Fruit fly (Drosophila melanogaster) whole organism, embryonic: ENCODE measurements around the gene ssp7.

Experiments used
- Abd-B ChIP-seq: fragments of 200-800 bp; sonication (Bioruptor generic); optimal IDR thresholded peaks from 2 replicates; lab custom pipeline; 2018; ENCODE audit warnings: missing biosample characterization, mild to moderate bottlenecking, missing genetic modification characterization, moderate library complexity
- CG10147 ChIP-seq: fragments of 200-800 bp; sonication (Bioruptor generic); optimal IDR thresholded peaks from 2 replicates; lab custom pipeline; 2019; ENCODE audit warnings: missing biosample characterization, mild to moderate bottlenecking, missing genetic modification characterization, moderate library complexity
- CG10267 ChIP-seq: fragments of 200-800 bp; sonication (Bioruptor generic); optimal IDR thresholded peaks from 2 replicates; lab custom pipeline; 2018; ENCODE audit warnings: missing biosample characterization, mild to moderate bottlenecking, missing genetic modification characterization, moderate library complexity
- CG12219 ChIP-seq: fragments of 200-800 bp; sonication (Bioruptor generic); optimal IDR thresholded peaks from 3 replicates; lab custom pipeline; 2018; ENCODE audit warnings: missing biosample characterization, mild to moderate bottlenecking, missing genetic modification characterization
- CG12769 ChIP-seq: fragments of 200-800 bp; sonication (Bioruptor generic); optimal IDR thresholded peaks from 2 replicates; lab custom pipeline; 2019; ENCODE audit warnings: missing biosample characterization, mild to moderate bottlenecking, missing genetic modification characterization, moderate library complexity
- CG13424 ChIP-seq: fragments of 200-800 bp; sonication (Bioruptor generic); optimal IDR thresholded peaks from 2 replicates; lab custom pipeline; 2019; ENCODE audit warnings: missing biosample characterization, mild to moderate bottlenecking, missing genetic modification characterization, moderate library complexity
- CG16863 ChIP-seq: fragments of 200-800 bp; sonication (Bioruptor generic); optimal IDR thresholded peaks from 3 replicates; lab custom pipeline; 2016; ENCODE audit warnings: missing biosample characterization, missing genetic modification characterization
- CG17385 ChIP-seq: fragments of 200-800 bp; sonication (Bioruptor generic); optimal IDR thresholded peaks from 3 replicates; lab custom pipeline; 2018; ENCODE audit warnings: missing biosample characterization, mild to moderate bottlenecking, missing genetic modification characterization
- CG1832 ChIP-seq: fragments of 200-800 bp; sonication (Bioruptor generic); optimal IDR thresholded peaks from 2 replicates; lab custom pipeline; 2017; ENCODE audit warnings: missing biosample characterization, mild to moderate bottlenecking, missing genetic modification characterization, inconsistent platforms
- CG18764 ChIP-seq: fragments of 200-800 bp; sonication (Bioruptor generic); optimal IDR thresholded peaks from 3 replicates; lab custom pipeline; 2016; ENCODE audit warnings: missing biosample characterization, missing genetic modification characterization
- CG30403 ChIP-seq: fragments of 200-800 bp; sonication (Bioruptor generic); optimal IDR thresholded peaks from 3 replicates; lab custom pipeline; 2016; ENCODE audit warnings: missing biosample characterization, missing genetic modification characterization
- CG31224 ChIP-seq: fragments of 200-800 bp; sonication (Bioruptor generic); IDR thresholded peaks from 2 replicates; pipeline ENCODE4 v1.3.6; 2022; ENCODE audit warnings: missing biosample characterization, missing genetic modification characterization
- CG32532 ChIP-seq: fragments of 200-800 bp; sonication (Bioruptor generic); IDR thresholded peaks from 2 replicates; pipeline ENCODE4 v1.3.6; 2022; ENCODE audit warnings: missing biosample characterization, missing genetic modification characterization
- CG34422 ChIP-seq: fragments of 200-800 bp; sonication (Bioruptor generic); IDR thresholded peaks from 3 replicates; pipeline ENCODE4 v1.3.6; 2022; ENCODE audit warnings: missing biosample characterization, missing genetic modification characterization
- CG4360 ChIP-seq: fragments of 200-800 bp; sonication (Bioruptor generic); IDR thresholded peaks from 2 replicates; pipeline ENCODE4 v1.3.6; 2022; ENCODE audit warnings: missing biosample characterization, missing genetic modification characterization
- CG4617 ChIP-seq: fragments of 200-800 bp; sonication (Bioruptor generic); optimal IDR thresholded peaks from 3 replicates; lab custom pipeline; 2016; ENCODE audit warnings: missing biosample characterization, missing genetic modification characterization, borderline replicate concordance
- CG6791 ChIP-seq: fragments of 200-800 bp; sonication (Bioruptor generic); IDR thresholded peaks from 3 replicates; pipeline ENCODE4 v1.3.6; 2022; ENCODE audit warnings: missing biosample characterization, missing genetic modification characterization; ENCODE audit not compliant: partially characterized antibody
- CG8478 ChIP-seq: fragments of >200 bp; optimal IDR thresholded peaks from 2 replicates; lab custom pipeline; 2018
- CG9817 ChIP-seq: fragments of 200-800 bp; sonication (Bioruptor generic); optimal IDR thresholded peaks from 2 replicates; lab custom pipeline; 2018; ENCODE audit warnings: missing biosample characterization, mild to moderate bottlenecking, missing genetic modification characterization, moderate library complexity
- CG9876 ChIP-seq: fragments of 200-800 bp; sonication (Bioruptor generic); optimal IDR thresholded peaks from 2 replicates; lab custom pipeline; 2016; ENCODE audit warnings: missing biosample characterization, missing genetic modification characterization
- Dp ChIP-seq: fragments of 200-800 bp; sonication (Bioruptor generic); optimal IDR thresholded peaks from 2 replicates; lab custom pipeline; 2018; ENCODE audit warnings: missing biosample characterization, mild to moderate bottlenecking, missing genetic modification characterization, moderate library complexity
- Drgx ChIP-seq: fragments of 200-800 bp; sonication (Bioruptor generic); IDR thresholded peaks from 2 replicates; pipeline ENCODE4 v1.3.6; 2022; ENCODE audit warnings: missing biosample characterization, missing genetic modification characterization
- Elba2 ChIP-seq: fragments of 200-800 bp; sonication (Bioruptor generic); optimal IDR thresholded peaks from 3 replicates; lab custom pipeline; 2016; ENCODE audit warnings: missing biosample characterization, missing genetic modification characterization
- Med ChIP-seq: fragments of 200-800 bp; sonication (Bioruptor generic); peaks from one replicate; lab custom pipeline; 2016; ENCODE audit warnings: missing biosample characterization, missing genetic modification characterization, mild to moderate bottlenecking, inconsistent platforms, moderate library complexity
- Nf-YC ChIP-seq: fragments of 200-800 bp; optimal IDR thresholded peaks from 3 replicates; lab custom pipeline; 2019; ENCODE audit warnings: missing biosample characterization, mild to moderate bottlenecking, missing genetic modification characterization, moderate library complexity
- Oaz ChIP-seq: fragments of 200-800 bp; sonication (Bioruptor generic); IDR thresholded peaks from 2 replicates; pipeline ENCODE4 v1.3.6; 2022; ENCODE audit warnings: missing biosample characterization, missing genetic modification characterization
- Sry-β ChIP-seq: fragments of 200-800 bp; sonication (Bioruptor generic); optimal IDR thresholded peaks from 2 replicates; lab custom pipeline; 2018; ENCODE audit warnings: missing biosample characterization, mild to moderate bottlenecking, missing genetic modification characterization, moderate library complexity
- Trl ChIP-seq, 3 experiments: fragments of >200 bp in 2 of 3; fragments of 200-800 bp in 1 of 3; sonication (Bioruptor generic) in 1 of 3; optimal IDR thresholded peaks; 2 replicates in 1 of 3; 3 replicates in 2 of 3; lab custom pipeline; 2016 to 2017; ENCODE audit warnings: missing biosample characterization in 1 of 3, missing genetic modification characterization in 1 of 3
- YL-1 ChIP-seq: fragments of 200-800 bp; sonication (Bioruptor generic); optimal IDR thresholded peaks from 3 replicates; lab custom pipeline; 2017; ENCODE audit warnings: missing biosample characterization, mild to moderate bottlenecking, missing genetic modification characterization
- cg ChIP-seq: fragments of 200-800 bp; sonication (Bioruptor generic); optimal IDR thresholded peaks from 3 replicates; lab custom pipeline; 2019; ENCODE audit warnings: missing biosample characterization, mild to moderate bottlenecking, missing genetic modification characterization, moderate library complexity
- chinmo ChIP-seq: fragments of 200-800 bp; sonication (Bioruptor generic); IDR thresholded peaks from 4 replicates; pipeline ENCODE4 v1.3.6; 2022; ENCODE audit warnings: missing biosample characterization, missing genetic modification characterization; ENCODE audit not compliant: partially characterized antibody
- crol ChIP-seq: fragments of 200-800 bp; sonication (Bioruptor generic); IDR thresholded peaks from 2 replicates; pipeline ENCODE4 v1.3.6; 2022; ENCODE audit warnings: missing biosample characterization, missing genetic modification characterization
- cwo ChIP-seq: fragments of 200-800 bp; sonication (Bioruptor generic); optimal IDR thresholded peaks from 3 replicates; lab custom pipeline; 2017; ENCODE audit warnings: missing biosample characterization, missing genetic modification characterization, mild to moderate bottlenecking, moderate library complexity, missing genetic modification reagents
- emc ChIP-seq: fragments of 200-800 bp; sonication (Bioruptor generic); optimal IDR thresholded peaks from 2 replicates; lab custom pipeline; 2016; ENCODE audit warnings: missing biosample characterization, missing genetic modification characterization
- eyg ChIP-seq: fragments of 200-800 bp; sonication (Bioruptor generic); optimal IDR thresholded peaks from 3 replicates; lab custom pipeline; 2016; ENCODE audit warnings: missing biosample characterization, missing genetic modification characterization
- fd102C ChIP-seq: fragments of 200-800 bp; sonication (Bioruptor generic); optimal IDR thresholded peaks from 2 replicates; lab custom pipeline; 2018; ENCODE audit warnings: missing biosample characterization, mild to moderate bottlenecking, missing genetic modification characterization, moderate library complexity
- insv ChIP-seq, 2 experiments: fragments of 200-800 bp; sonication (Bioruptor generic); optimal IDR thresholded peaks; 3 replicates each; lab custom pipeline; 2016 to 2018; ENCODE audit warnings: missing biosample characterization in 2 of 2, missing genetic modification characterization in 2 of 2
- kah ChIP-seq: fragments of 200-800 bp; sonication (Bioruptor generic); optimal IDR thresholded peaks from 2 replicates; lab custom pipeline; 2018; ENCODE audit warnings: missing biosample characterization, mild to moderate bottlenecking, missing genetic modification characterization
- kay ChIP-seq: fragments of 200-800 bp; sonication (Bioruptor generic); optimal IDR thresholded peaks from 2 replicates; lab custom pipeline; 2016; ENCODE audit warnings: missing biosample characterization, missing genetic modification characterization
- lmd ChIP-seq: fragments of 200-800 bp; sonication (Bioruptor generic); IDR thresholded peaks from 2 replicates; pipeline ENCODE4 v1.3.6; 2022; ENCODE audit warnings: missing biosample characterization, missing genetic modification characterization
- nau ChIP-seq: fragments of 200-800 bp; sonication (Bioruptor generic); optimal IDR thresholded peaks from 3 replicates; lab custom pipeline; 2017; ENCODE audit warnings: missing biosample characterization, mild to moderate bottlenecking, missing genetic modification characterization, missing genetic modification reagents
- psq ChIP-seq: fragments of 200-800 bp; sonication (Bioruptor generic); optimal IDR thresholded peaks from 2 replicates; lab custom pipeline; 2017; ENCODE audit warnings: missing biosample characterization, missing genetic modification characterization
- sqz ChIP-seq: fragments of 200-800 bp; sonication (Bioruptor generic); optimal IDR thresholded peaks from 3 replicates; lab custom pipeline; 2018; ENCODE audit warnings: missing biosample characterization, mild to moderate bottlenecking, missing genetic modification characterization
- tll ChIP-seq, 2 experiments: fragments of 200-800 bp in 1 of 2; fragments of >200 bp in 1 of 2; sonication (Bioruptor generic) in 1 of 2; optimal IDR thresholded peaks; 2 replicates each; lab custom pipeline; 2017 to 2019; ENCODE audit warnings: missing biosample characterization in 2 of 2, missing genetic modification characterization in 2 of 2, mild to moderate bottlenecking in 1 of 2, moderate library complexity in 1 of 2
- twi ChIP-seq: fragments of 200-800 bp; optimal IDR thresholded peaks from 2 replicates; lab custom pipeline; 2019; ENCODE audit warnings: missing biosample characterization, mild to moderate bottlenecking, missing genetic modification characterization, moderate library complexity
- yki ChIP-seq: fragments of >200 bp; optimal IDR thresholded peaks from 3 replicates; lab custom pipeline; 2018

ssp7 gene

DNA sequence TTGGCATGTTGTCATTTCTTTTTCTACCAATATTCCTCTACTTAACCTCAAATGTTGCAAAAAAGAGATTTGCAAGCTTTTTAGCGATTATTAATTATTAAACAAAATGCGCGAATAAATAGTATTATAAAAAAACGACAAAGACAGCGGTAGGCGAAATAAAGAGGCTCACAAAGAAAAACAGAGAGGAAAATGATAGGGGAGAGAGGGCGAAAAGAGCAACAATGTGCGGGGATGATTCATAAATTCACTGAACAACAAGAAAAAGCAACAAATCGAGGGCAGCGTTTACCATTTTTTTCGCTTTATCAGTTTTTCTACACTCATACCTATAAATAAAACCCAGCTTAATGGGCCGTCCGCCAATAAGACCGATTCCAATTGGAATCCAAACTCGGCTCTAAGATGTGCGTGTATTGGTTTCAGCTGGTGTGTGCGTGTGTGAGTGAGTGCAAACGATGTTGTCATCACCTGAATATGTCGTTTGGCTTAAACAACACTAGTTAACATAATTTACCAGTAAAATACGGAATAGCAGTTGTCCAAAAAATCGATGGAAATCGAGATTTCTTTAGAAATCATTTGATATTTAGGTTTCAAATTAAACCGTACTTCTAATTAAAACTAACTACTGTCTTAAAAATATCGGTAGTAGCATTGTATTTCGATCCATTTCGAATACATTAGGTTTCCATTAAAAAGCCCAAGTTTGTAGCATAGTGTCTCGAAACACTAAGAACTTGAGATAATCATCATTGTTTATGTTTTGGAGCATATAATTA, 15.9 kb upstream of the ssp7 start (continued):
- TF ChIP-seq CG9817 (tag; lab: Kevin White, UChicago) (peak; percentile 4), CG10267 (peak; percentile 13), CG10147 (GFP tag; lab: Kevin White, UChicago) (peak; percentile 43), cwo (peak; percentile 3), CG32532 (peak; percentile 69), lmd (peak; percentile 7; the same call in 1 of the 2 replicates), cg (peak; percentile 55), kay (peak; percentile 30), CG13424 (peak; percentile 36)

DNA sequence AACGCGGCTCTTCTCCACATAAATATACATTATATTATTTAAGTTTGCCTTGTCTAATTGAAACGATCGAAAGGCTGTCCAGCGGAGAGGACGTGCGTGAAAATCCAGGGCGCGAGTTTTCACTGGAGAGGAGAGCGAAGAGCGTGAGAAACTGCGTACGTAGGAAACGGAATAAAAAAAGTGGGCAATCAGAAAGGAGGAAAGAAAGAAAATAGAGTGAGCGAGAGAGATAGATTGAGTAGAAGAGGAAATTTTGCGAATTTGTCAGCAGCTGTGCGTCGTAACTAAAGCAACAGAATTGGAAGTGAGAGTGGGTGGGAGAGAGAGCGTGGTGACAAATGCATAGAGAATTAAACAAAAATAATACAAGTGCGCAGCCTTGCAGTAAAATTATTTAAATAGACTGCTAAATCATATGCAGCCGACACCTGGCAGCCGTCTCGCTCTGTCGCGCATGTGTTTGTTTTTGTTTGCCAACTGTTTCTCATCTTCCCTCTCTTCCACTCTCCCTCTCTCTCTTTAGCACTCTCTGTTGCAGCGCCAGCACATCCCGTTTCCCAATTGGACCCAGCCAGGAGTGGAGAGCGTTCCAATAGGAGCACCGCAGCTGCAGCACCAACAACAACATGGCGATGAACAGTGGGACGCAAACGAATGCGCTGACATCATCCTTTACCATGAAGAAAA, 14.6 kb upstream of the ssp7 start:
- peak; percentile 25 for TF ChIP-seq cg
- TF ChIP-seq CG30403 (GFP tag; lab: Kevin White, UChicago): no peak
- no peak for TF ChIP-seq CG16863 (GFP tag; lab: Kevin White, UChicago)
- peak; percentile 85 for TF ChIP-seq CG1832 (GFP tag; lab: Kevin White, UChicago)
- TF ChIP-seq CG18764 (GFP tag; lab: Kevin White, UChicago): no peak
- TF ChIP-seq kah: peak; percentile 9
- TF ChIP-seq twi: peak; percentile 22
- peak; percentile 72 for TF ChIP-seq CG12769 (tag; lab: Kevin White, UChicago)
- peak; percentile 30 for TF ChIP-seq CG4617 (GFP tag; lab: Kevin White, UChicago)
- TF ChIP-seq sqz (GFP tag; lab: Kevin White, UChicago): peak; percentile 43
- peak; percentile 87 for TF ChIP-seq CG8478
- TF ChIP-seq psq: peak; percentile 86
- TF ChIP-seq YL-1 (GFP tag; lab: Kevin White, UChicago): peak; percentile 40
- peak; percentile 43 for TF ChIP-seq yki (lab: Kevin White, UChicago)
- TF ChIP-seq Oaz (GFP tag; lab: Robert Waterston, UW): no peak
- TF ChIP-seq Elba2: peak; percentile 98
- peak; percentile 91 for TF ChIP-seq CG4360 (GFP tag; lab: Robert Waterston, UW)
- no peak for TF ChIP-seq Sry-β (GFP tag; lab: Kevin White, UChicago)
- TF ChIP-seq insv (GFP tag; optimal IDR thresholded peaks at IDR 0.05; lab: Kevin White, UChicago): peak; percentile 93 to 97
- no peak for TF ChIP-seq emc
- no peak for TF ChIP-seq eyg (GFP tag; lab: Kevin White, UChicago)
- no peak for TF ChIP-seq fd102C (GFP tag; lab: Kevin White, UChicago)
- TF ChIP-seq Trl (optimal IDR thresholded peaks at IDR 0.05; lab: Kevin White, UChicago): peak; percentile 79 to 86
- TF ChIP-seq Trl (GFP tag; optimal IDR thresholded peaks at IDR 0.05; lab: Kevin White, UChicago): no peak
- peak; percentile 69; the same call in 1 of the 4 replicates for TF ChIP-seq chinmo (GFP tag; lab: Robert Waterston, UW)
- peak; percentile 45; the same call in 1 of the 3 replicates for TF ChIP-seq CG34422 (GFP tag; lab: Robert Waterston, UW)
- peak; percentile 31; the same call in 1 of the 3 replicates for TF ChIP-seq CG6791 (GFP tag; lab: Robert Waterston, UW)
- TF ChIP-seq nau: peak; percentile 27
- TF ChIP-seq crol (GFP tag; lab: Robert Waterston, UW): peak; percentile 27; the same call in 1 of the 2 replicates
- TF ChIP-seq Dp (GFP tag; lab: Kevin White, UChicago): no peak
- TF ChIP-seq CG12219: no peak
- TF ChIP-seq Med (GFP tag; lab: Kevin White, UChicago): peak; percentile 59
- TF ChIP-seq tll (GFP tag; optimal IDR thresholded peaks at IDR 0.05; lab: Kevin White, UChicago): peak in 1 of 2 experiments; percentile 71
- peak; percentile 42 for TF ChIP-seq Nf-YC (tag; lab: Kevin White, UChicago)
- TF ChIP-seq CG31224 (GFP tag; lab: Robert Waterston, UW): no peak
- TF ChIP-seq CG9876 (GFP tag; lab: Kevin White, UChicago): no peak
- TF ChIP-seq Drgx (GFP tag; lab: Robert Waterston, UW): peak; percentile 16; the same call in 1 of the 2 replicates
- no peak for TF ChIP-seq Abd-B (GFP tag; lab: Kevin White, UChicago)
- TF ChIP-seq CG17385 (GFP tag; lab: Kevin White, UChicago): peak; percentile 70
